Fruit fly (Drosophila melanogaster) ovary, adult (tissue): ENCODE results near the gene Vps26.
A peak's percentile ranks its signal among the peaks of the same experiment; 100 is the strongest.

ENCODE experiments used
- CG17801 ChIP-seq: fragments of 200-800 bp; optimal IDR thresholded peaks from 2 replicates; lab custom pipeline; 2019; ENCODE audit warnings: missing biosample characterization, mild to moderate bottlenecking, missing genetic modification characterization, moderate library complexity; ENCODE audit not compliant: partially characterized antibody

Gene Vps26

DNA sequence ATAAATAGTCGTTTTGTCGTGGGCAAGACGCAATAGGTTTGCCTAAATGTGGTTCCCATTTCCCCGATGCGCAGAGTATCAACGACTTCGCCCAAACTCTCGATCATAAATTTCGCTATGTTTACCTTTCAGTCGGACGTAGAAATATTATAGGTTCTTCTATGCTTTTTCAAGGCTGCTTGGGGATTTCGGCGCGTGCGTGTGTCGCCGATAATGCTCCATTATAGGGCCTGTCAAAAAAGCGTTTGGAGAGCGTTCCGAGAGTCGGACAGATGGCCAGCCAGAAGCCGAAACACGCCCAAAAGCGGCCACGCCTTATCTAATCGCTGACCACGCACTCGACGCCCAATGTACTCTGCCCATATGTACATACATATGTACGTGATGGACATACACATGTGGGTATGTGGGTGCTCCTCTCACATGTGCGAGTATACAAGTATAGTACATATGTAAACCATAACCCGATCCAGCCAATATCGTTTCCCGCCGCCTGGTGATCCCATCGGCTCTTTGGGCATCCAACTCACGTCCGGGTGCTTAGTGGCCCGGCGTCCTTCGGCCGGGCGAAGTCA is 24.9 kb upstream of the Vps26 start:
- no peak for TF ChIP-seq CG17801 (GFP tag; lab: Kevin White, UChicago)

DNA sequence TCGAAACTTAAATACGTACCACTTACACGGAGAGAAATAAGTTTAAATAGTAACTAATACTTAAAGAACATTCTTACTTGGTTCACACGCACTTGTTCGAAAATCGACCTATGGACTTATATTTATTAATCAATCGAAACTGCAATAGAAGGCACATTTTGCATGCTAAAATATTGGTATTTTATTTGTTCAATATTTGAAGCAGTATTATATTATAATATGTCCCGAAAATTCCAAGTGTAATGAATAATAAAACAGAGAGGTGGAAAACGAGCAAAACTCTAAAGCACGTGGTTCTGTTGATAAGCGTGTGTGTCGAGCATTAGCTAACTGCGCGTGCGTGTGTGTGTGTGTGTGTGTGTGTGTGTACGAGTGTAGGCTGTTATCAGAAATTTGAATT is 23.7 kb upstream of the Vps26 start:
- peak; percentile 88 for TF ChIP-seq CG17801 (GFP tag; lab: Kevin White, UChicago)

DNA sequence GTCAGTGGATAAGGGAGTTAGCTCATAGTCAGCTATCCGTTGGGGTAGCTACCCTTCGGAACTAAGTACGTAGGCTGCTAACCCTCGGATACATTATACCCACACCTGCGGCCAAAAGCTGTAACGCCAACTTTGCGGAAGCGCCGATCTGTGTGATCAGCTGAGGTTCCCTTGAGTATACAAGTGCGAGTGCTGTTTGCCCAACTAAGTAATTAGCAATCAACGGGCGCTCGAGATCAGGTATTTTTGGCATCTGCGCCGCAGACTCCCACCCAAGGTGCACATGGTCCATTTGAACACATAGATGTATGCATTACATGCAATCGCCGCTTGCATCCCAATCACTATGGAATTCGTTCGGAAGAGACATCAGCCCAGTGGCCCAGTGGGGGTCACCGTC is 19.6 kb upstream of the Vps26 start:
- no peak for TF ChIP-seq CG17801 (GFP tag; lab: Kevin White, UChicago)

DNA sequence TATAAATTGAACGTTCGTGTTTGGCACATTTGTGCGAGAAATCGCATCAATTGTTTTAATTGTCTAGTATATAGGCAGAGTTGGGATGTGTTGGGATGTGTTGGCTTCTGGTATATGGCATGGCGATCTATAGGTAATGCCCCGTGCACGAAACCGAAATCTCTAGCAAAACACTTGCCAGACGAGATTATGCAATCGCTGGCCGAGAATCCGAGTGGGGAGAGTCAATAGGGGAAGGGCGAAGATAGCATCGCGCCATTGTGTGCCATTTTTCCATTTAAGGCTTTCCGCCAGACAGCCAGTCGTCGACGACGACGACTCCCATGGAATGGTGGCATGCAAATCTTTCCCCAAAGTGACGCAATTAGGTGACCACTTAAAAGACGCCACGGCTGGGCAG is 18.8 kb upstream of the Vps26 start:
- no peak for TF ChIP-seq CG17801 (GFP tag; lab: Kevin White, UChicago)

DNA sequence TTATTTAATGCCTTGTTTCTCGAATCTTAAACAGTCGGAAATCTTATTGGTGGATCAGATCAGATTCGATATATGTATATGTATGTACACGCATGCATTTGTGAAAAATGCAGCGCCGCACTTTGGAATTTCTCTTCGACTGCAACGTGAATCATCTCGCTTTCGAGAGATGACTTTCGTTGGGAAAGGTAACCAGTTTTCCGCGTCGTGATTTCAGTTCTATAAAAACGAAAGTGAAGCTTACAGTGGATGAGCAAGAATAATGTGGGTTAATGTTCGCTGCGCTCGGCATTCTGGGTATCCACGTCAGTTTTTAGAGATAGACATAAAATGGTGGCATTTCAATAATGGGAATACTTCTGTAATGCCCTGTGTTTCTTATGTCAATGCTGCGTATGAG is 17.0 kb upstream of the Vps26 start:
- TF ChIP-seq CG17801 (GFP tag; lab: Kevin White, UChicago): no peak

DNA sequence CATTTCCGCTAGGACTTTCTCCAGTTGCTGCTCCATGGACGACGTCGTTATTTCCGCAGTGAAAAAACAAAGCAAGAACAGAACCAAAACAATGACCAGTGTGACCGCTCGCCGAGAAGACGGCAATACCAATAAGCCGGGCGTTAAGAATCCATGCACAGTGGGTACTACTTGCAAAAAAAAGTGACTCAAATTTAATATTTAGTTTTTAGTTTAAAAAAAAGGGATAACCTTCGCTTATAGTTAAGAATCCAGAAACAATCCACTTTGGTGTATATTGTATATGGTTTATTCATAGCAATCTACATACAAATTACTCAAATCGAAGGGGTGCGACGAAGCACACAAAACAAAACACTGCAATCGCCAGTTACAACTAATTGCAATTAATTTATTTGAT is 14.8 kb upstream of the Vps26 start, which contains the start of gene Lamtor5:
TSS of gene Lamtor5 (minus strand) at position 105 of the 400 bp plus-strand sequence.
- peak; percentile 62 for TF ChIP-seq CG17801 (GFP tag; lab: Kevin White, UChicago)

DNA sequence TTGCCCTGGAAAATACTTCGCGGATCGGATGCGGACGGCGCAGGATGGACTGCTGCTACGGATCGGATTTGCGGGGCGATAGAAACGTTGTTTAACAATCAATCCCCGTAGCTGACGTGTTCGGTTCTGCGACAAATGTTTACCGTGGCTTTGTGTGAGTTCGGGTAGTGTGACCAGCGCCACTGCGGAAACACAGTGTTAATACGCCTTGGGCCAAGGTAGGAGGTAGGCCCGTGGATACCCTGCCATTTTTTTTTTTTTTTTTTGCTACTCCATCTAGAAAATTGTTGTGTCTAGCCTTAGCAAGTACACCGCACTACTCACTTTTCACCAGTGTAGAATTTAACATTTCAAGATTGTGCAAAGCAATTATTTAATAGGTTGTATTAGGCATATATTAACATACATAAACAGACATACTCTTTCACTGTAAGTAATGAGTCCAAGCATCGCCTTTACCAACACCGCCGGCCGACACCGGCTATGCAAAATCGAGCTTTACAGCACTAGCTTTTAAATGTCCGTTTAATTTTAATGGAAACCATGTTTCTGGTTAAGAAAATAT is 12.0 kb upstream of the Vps26 start, which contains the start of gene deltaCOP:
TSS of gene deltaCOP (minus strand) at position 171 of the 565 bp plus-strand sequence.
- peak; percentile 82 for TF ChIP-seq CG17801 (GFP tag; lab: Kevin White, UChicago)

DNA sequence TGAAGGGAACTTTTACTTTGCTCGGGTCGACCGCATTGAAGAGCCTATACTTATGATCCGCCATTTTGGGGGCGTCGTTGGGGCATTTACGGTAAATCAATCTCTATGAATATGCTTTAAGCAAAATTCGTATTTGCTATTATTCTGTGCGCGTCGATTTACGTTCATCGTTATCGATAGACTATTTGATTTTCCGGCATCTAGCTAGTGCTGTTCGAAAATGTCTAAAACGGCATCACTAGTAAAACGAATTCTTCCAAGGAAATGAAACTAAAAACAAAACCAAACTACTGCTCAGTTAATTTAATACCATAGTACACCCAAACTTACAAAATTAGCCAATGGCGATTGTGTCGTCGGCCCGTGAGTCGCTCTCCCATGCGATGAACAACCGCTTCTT is 8.0 kb upstream of the Vps26 start, which contains the start of the genes Gcna and MED18:
TSS of gene Gcna (minus strand) at position 163 of the 400 bp plus-strand sequence.
TSS of gene MED18 (plus strand) at position 237 of the 400 bp plus-strand sequence.
- TF ChIP-seq CG17801 (GFP tag; lab: Kevin White, UChicago): no peak

DNA sequence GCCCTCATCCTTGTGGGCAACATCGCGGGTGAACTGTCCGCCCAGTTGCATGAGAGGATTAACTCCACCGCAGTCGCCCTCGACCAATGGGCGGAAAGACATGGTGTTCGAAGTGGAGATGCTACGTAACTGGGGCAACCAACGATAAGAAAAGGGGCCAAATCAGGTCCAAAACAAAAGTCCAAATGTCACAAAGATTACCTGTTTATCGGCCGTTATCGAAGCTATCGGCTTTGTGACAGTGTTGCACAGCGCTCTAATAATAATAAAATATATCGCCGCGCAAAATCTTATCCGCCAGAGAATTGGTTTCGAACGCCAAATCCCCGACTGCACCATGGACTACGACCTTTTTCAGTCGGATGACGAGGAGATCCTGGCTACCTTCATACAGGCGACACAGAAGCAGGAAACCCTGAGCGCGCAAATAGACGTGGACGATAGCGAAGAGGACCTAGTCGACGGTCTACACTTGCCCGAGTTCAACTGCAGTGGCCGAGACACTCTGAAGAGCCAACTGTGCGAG is 5.0 kb upstream of the Vps26 start, which contains the start of the genes CG14803 and Pex5:
TSS of gene CG14803 (plus strand) at position 285 of the 526 bp plus-strand sequence.
TSS of gene Pex5 (minus strand) at position 476 of the 526 bp plus-strand sequence.
- TF ChIP-seq CG17801 (GFP tag; lab: Kevin White, UChicago): peak; percentile 26

DNA sequence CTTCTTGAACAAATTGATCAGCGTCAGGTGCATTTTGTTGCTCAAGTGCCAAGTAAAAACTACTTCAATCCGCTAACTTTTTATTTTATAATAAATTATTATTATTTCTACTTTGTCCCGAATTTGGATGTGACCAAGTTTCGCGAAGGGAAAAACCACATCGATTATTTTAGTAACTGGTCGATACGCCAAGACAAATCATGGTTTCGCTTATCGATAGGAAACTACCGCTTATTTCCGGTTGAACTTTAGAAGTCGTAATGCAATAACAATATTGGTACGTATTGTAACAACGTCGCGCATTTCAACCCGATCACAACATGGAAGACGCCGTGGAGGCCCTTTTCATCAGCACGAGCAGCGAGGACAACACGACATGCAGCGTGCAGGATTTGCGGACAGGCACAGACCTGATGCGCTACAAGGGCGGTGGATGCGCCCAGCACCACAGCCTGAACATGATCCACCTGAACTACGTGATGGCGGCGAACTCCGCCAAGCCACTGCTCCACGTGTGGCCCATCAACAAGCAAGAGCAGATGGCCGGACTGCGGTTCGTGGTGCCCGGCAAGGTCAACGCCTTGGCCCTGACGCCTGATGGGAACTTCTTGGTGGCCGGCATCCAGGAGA is 3.6 kb downstream of the Vps26 start, which contains the start of the genes CG14817 and CG14805:
TSS of gene CG14817 (minus strand) at position 164 of the 630 bp plus-strand sequence.
TSS of gene CG14805 (plus strand) at position 211 of the 630 bp plus-strand sequence.
- peak; percentile 93 for TF ChIP-seq CG17801 (GFP tag; lab: Kevin White, UChicago)

DNA sequence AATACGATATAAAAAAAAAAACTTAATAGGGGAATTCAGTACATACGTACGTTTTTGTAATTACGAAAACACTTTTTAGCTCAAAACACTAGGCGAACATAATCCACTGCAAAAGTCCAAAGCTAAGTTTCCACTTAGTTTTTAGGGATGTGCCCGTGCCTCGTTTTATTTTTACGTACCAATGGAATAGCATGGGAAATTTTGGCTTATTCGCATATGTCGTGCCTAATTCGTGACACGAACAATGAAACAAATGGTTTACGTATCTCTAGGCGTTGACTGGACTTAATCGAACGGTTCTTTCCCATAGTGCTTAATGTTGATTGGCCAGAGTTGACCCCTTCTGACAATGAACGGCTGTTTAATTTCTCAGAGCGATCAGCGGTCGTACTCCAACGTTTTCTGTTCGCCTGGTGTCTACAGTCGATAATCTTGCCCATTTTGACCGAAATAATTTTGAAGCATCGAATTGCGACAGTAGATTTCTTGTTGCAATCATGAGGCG is 6.0 kb downstream of the Vps26 start, which contains the start of gene CG14818:
TSS of gene CG14818 (minus strand) at position 169 of the 505 bp plus-strand sequence.
- peak; percentile 61 for TF ChIP-seq CG17801 (GFP tag; lab: Kevin White, UChicago)

DNA sequence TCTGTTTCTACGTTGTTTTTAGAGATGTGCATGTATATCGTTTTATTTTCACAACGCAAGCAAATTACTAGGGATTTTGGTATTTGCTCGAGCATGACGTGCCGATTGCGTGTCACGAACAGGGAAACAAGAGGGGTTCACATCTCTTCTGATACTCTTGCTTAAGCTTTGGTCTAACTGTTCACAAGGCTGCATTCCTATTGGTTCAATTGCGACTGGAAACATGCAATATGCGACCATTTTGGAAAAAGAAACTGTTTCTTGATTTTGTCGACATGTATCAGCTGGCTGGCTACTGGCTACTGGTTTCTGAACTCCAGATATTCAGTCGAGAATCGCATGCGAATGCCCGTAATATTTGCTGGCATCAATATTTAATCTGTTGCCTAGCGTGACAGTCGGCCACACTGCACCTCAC is 6.5 kb downstream of the Vps26 start, which contains the start of gene Coa8:
TSS of gene Coa8 (plus strand) at position 144 of the 418 bp plus-strand sequence.
- peak; percentile 57 for TF ChIP-seq CG17801 (GFP tag; lab: Kevin White, UChicago)

DNA sequence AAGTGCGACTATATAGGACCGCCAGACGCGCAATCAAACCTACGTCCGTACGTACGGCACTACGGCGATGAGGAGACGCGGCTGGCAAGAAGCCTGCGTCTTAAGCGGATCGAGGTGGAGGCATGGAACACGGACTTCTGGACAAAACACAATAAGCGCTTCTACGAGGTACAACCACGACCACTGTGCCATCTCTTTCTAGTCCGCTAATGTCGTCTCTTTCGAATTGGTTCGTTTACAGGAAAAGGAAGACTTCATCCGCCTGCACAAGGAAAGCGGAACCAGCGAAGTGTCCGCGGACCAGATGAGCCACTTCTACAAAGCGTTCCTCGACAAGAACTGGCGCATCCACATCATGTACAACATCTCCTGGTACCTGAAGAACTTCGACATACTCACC is 7.1 kb downstream of the Vps26 start:
- no peak for TF ChIP-seq CG17801 (GFP tag; lab: Kevin White, UChicago)

DNA sequence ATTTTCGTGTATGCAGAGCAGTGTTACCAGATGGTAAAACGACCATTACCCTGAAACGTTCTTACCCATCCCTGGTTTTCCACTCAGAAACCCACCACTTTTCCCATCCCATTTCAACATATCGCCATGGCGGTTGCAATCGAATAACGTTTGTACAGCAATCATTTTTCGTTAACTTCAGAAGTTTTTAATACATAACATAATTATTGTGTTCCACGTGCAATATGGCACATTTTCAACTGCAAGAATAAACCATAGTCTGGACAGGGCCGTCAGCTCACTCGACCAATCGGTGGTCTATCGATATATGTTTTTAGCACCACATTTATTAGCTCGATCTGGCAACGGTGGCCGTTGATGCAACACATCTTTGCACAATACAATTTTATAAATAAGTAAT is 16.3 kb downstream of the Vps26 start, which contains the start of the genes trr and mRpL16:
TSS of gene trr (minus strand) at position 25 of the 400 bp plus-strand sequence.
TSS of gene mRpL16 (plus strand) at position 331 of the 400 bp plus-strand sequence.
- TF ChIP-seq CG17801 (GFP tag; lab: Kevin White, UChicago): peak; percentile 83
